Fruit fly (Drosophila melanogaster) whole organism, adult: Measurements from ENCODE around the gene Diap1.

Experiments used
- CG12768 ChIP-seq: fragments of 200-800 bp; sonication (Bioruptor generic); optimal IDR thresholded peaks from 2 replicates; lab custom pipeline; 2017; ENCODE audit warnings: missing biosample characterization, missing genetic modification characterization, mild to moderate bottlenecking, moderate library complexity, missing genetic modification reagents
- CG14711 ChIP-seq: fragments of 200-800 bp; sonication (Bioruptor generic); optimal IDR thresholded peaks from 2 replicates; lab custom pipeline; 2018; ENCODE audit warnings: missing biosample characterization, mild to moderate bottlenecking, missing genetic modification characterization, moderate library complexity
- CG1620 ChIP-seq: fragments of 200-800 bp; sonication (Bioruptor generic); optimal IDR thresholded peaks from 2 replicates; lab custom pipeline; 2016; ENCODE audit warnings: missing biosample characterization, missing genetic modification characterization
- CG7045 ChIP-seq: fragments of 200-800 bp; sonication (Bioruptor generic); optimal IDR thresholded peaks from 2 replicates; lab custom pipeline; 2017; ENCODE audit warnings: missing biosample characterization, mild to moderate bottlenecking, missing genetic modification characterization
- CG7101 ChIP-seq: fragments of 200-800 bp; sonication (Bioruptor generic); optimal IDR thresholded peaks from 2 replicates; lab custom pipeline; 2018; ENCODE audit warnings: missing biosample characterization, mild to moderate bottlenecking, missing genetic modification characterization, moderate library complexity
- cic ChIP-seq: fragments of 200-800 bp; sonication (Bioruptor generic); optimal IDR thresholded peaks from 2 replicates; lab custom pipeline; 2017; ENCODE audit warnings: missing biosample characterization, mild to moderate bottlenecking, missing genetic modification characterization, moderate library complexity
- kay ChIP-seq: fragments of 200-800 bp; sonication (Bioruptor generic); peaks from one replicate; lab custom pipeline; 2016; ENCODE audit warnings: missing biosample characterization, missing genetic modification characterization, borderline replicate concordance
- ovo ChIP-seq: fragments of 200-800 bp; sonication (Bioruptor generic); optimal IDR thresholded peaks from 2 replicates; lab custom pipeline; 2016; ENCODE audit warnings: missing biosample characterization, missing genetic modification characterization
- pad ChIP-seq: fragments of 200-800 bp; sonication (Bioruptor generic); optimal IDR thresholded peaks from 3 replicates; lab custom pipeline; 2017; ENCODE audit warnings: missing biosample characterization, missing genetic modification characterization, mild to moderate bottlenecking, moderate library complexity, missing genetic modification reagents
- tj ChIP-seq: fragments of 200-800 bp; sonication (Bioruptor generic); optimal IDR thresholded peaks from 3 replicates; lab custom pipeline; 2017; ENCODE audit warnings: missing biosample characterization, mild to moderate bottlenecking, missing genetic modification characterization, moderate library complexity

DNA sequence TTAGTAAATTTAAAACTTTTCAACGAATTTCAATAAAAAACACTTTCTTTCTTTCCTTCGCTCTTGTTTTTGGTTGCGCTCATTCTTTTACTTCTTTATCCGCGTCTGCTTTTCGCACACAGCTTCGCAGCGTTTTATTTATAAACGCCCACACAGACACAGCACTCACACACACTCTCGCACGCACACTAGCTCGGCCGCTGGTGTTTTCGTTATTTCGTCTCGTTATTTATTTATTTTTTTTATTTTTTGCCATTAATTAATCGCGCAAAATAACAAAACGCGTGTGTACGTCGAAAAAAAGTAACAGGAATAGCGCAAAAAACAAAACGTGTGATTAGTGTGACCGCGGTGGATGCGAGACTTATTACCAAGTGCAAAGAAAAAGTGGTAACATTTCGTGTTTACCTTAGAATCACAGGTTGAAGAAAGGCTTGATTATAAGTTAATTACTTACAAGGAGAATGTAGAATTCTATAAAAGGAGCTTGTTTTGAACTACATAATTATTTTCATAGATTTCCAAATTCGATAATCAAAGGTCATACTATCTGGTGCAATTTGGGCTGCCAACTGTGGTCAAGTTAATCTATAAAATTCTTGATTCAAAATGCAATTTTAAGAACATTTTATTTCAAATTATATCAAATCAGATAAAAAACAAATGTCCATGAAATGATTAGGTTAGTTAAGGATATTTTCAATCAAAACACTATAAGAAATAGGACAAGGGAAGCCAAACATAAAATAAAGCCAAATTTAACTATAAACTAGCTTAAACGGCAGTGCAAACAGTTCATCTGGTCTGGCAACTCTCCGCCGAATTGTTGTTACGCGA lies 46.2 kb downstream of the Diap1 start, which contains the start of the genes hzg and mRpS31:
- TF ChIP-seq cic (GFP tag; lab: Kevin White, UChicago) (peak; percentile 68), CG7045 (peak; percentile 25), tj (GFP tag; lab: Kevin White, UChicago) (peak; percentile 39), CG14711 (tag; lab: Kevin White, UChicago) (peak; percentile 49), CG7101 (tag; lab: Kevin White, UChicago) (peak; percentile 69), kay (GFP tag; lab: Kevin White, UChicago) (no peak), ovo (GFP tag; lab: Kevin White, UChicago) (peak; percentile 35), CG12768 (GFP tag; lab: Kevin White, UChicago) (peak; percentile 71), pad (GFP tag; lab: Kevin White, UChicago) (no peak), CG1620 (GFP tag; lab: Kevin White, UChicago) (peak; percentile 26)
